Fruit fly (Drosophila melanogaster): ENCODE data around the gene CG14837.

CG14837 gene

DNA sequence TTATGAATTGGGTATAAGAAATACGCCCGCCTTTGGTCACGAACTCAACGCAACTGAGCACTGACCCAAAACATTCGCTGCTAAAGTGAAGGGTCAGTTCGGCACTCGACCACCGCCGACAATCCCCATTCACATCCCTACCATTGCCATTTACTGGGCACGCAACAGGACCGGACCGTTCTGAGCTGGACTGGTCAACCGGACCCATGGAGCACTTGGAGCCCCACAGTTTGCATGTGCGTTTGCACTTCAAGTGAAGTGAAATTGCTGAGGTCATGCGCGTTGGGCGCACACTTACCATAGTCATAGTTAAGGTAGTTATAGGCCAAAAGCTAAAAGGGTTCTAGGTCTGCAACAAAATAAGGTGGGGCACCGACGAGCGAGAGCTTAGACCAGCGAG lies at the start of gene CG14837:
Gene CG14837, minus strand, starts transcription at position 101 of the 400 bp plus-strand sequence.
- TF ChIP-seq CG6808 (GFP tag; optimal IDR thresholded peaks at IDR 0.05) (no peak), dsx (GFP tag; optimal IDR thresholded peaks at IDR 0.05; ENCODE audit: poor library complexity, severe bottlenecking) (no peak), fkh (GFP tag; optimal IDR thresholded peaks at IDR 0.05) (no peak), CG6854 (GFP tag; optimal IDR thresholded peaks at IDR 0.05) (no peak), eg (GFP tag; IDR thresholded peaks at IDR 0.05) (no peak), Eip75B (GFP tag; optimal IDR thresholded peaks at IDR 0.05) (no peak), svp (GFP tag) (no peak), CG10669 (GFP tag; optimal IDR thresholded peaks at IDR 0.05) (no peak), CG11294 (GFP tag; IDR thresholded peaks at IDR 0.05) (no peak), Blimp-1 (GFP tag; optimal IDR thresholded peaks at IDR 0.05) (no peak), Eip78C (GFP tag) (no peak), CG1621 (tag; optimal IDR thresholded peaks at IDR 0.05) (no peak), net (GFP tag; optimal IDR thresholded peaks at IDR 0.05) (no peak), Met (GFP tag; optimal IDR thresholded peaks at IDR 0.05) (no peak), CG6276 (GFP tag; optimal IDR thresholded peaks at IDR 0.05) (no peak), Smox (GFP tag; optimal IDR thresholded peaks at IDR 0.05) (no peak), spab (GFP tag; optimal IDR thresholded peaks at IDR 0.05) (no peak), CG16779 (tag; optimal IDR thresholded peaks at IDR 0.05) (no peak), cyc (GFP tag; optimal IDR thresholded peaks at IDR 0.05) (no peak), CG10631 (GFP tag; optimal IDR thresholded peaks at IDR 0.05) (no peak)

dm6 chr3L:7606336-7607001 lies 46.6 kb upstream of the CG14837 start:
- TF ChIP-seq Hr39 (GFP tag; optimal IDR thresholded peaks at IDR 0.05) (no peak), Gug (GFP tag; IDR thresholded peaks at IDR 0.05) (no peak), CG16779 (tag; optimal IDR thresholded peaks at IDR 0.05) (no peak), CG3032 (tag; optimal IDR thresholded peaks at IDR 0.05) (peak; percentile 41), Lpt (GFP tag; optimal IDR thresholded peaks at IDR 0.05) (no peak), CG1621 (tag; optimal IDR thresholded peaks at IDR 0.05) (peak; percentile 13), fkh (GFP tag; optimal IDR thresholded peaks at IDR 0.05) (no peak), CG6808 (GFP tag; optimal IDR thresholded peaks at IDR 0.05) (peak; percentile 39), ss (GFP tag; optimal IDR thresholded peaks at IDR 0.05) (peak; percentile 43 to 49), CG10631 (GFP tag; optimal IDR thresholded peaks at IDR 0.05) (peak; percentile 5), Smox (GFP tag; optimal IDR thresholded peaks at IDR 0.05) (no peak), CG10669 (GFP tag; optimal IDR thresholded peaks at IDR 0.05) (peak; percentile 36), Sox15 (GFP tag; optimal IDR thresholded peaks at IDR 0.05) (no peak), dac (GFP tag; optimal IDR thresholded peaks at IDR 0.05) (no peak), spab (GFP tag; optimal IDR thresholded peaks at IDR 0.05) (peak; percentile 22), svp (GFP tag) (peak; percentile 50), CG8632 (GFP tag; optimal IDR thresholded peaks at IDR 0.05) (no peak), CG6163 (GFP tag; IDR thresholded peaks at IDR 0.05) (0 out of 3 replicates have a peak, but pooled peaks have one; percentile 5), OdsH (GFP tag; optimal IDR thresholded peaks at IDR 0.05) (no peak), esn (GFP tag; optimal IDR thresholded peaks at IDR 0.05) (no peak), Ets96B (tag; optimal IDR thresholded peaks at IDR 0.05) (peak; percentile 43), Eip75B (GFP tag; optimal IDR thresholded peaks at IDR 0.05) (peak; percentile 3), fd85E (GFP tag; optimal IDR thresholded peaks at IDR 0.05) (no peak), Met (GFP tag; optimal IDR thresholded peaks at IDR 0.05) (no peak), acj6 (GFP tag; optimal IDR thresholded peaks at IDR 0.05) (no peak), Eip78C (GFP tag) (peak; percentile 62), salr (GFP tag; optimal IDR thresholded peaks at IDR 0.05) (no peak), CG32006 (GFP tag; optimal IDR thresholded peaks at IDR 0.05) (no peak), CG6792 (GFP tag; optimal IDR thresholded peaks at IDR 0.05) (no peak), cyc (GFP tag; optimal IDR thresholded peaks at IDR 0.05) (no peak)

dm6 chr3L:7604863-7605262 lies 45.0 kb upstream of the CG14837 start:
- peak; percentile 66 for TF ChIP-seq Eip78C (GFP tag)
- no peak for TF ChIP-seq Sox14 (GFP tag; optimal IDR thresholded peaks at IDR 0.05)
- TF ChIP-seq CG6808 (GFP tag; optimal IDR thresholded peaks at IDR 0.05): no peak
- TF ChIP-seq CG10631 (GFP tag; optimal IDR thresholded peaks at IDR 0.05): no peak
- no peak for TF ChIP-seq CG11294 (GFP tag; IDR thresholded peaks at IDR 0.05)
- no peak for TF ChIP-seq CG6854 (GFP tag; optimal IDR thresholded peaks at IDR 0.05)
- TF ChIP-seq ss (GFP tag; optimal IDR thresholded peaks at IDR 0.05): peak; percentile 8 to 26
- no peak for TF ChIP-seq CG15336 (GFP tag; IDR thresholded peaks at IDR 0.05)
- TF ChIP-seq eg (GFP tag; IDR thresholded peaks at IDR 0.05): peak; percentile 55; the same call in 1 of the 3 replicates
- peak; percentile 5 for TF ChIP-seq OdsH (GFP tag; optimal IDR thresholded peaks at IDR 0.05)
- no peak for TF ChIP-seq achi (GFP tag; optimal IDR thresholded peaks at IDR 0.05)
- peak; percentile 13 for TF ChIP-seq CG3919 (GFP tag; optimal IDR thresholded peaks at IDR 0.05)
- peak; percentile 55 for TF ChIP-seq svp (GFP tag)
- no peak for TF ChIP-seq CG7368 (GFP tag; optimal IDR thresholded peaks at IDR 0.05)
- TF ChIP-seq CG6163 (GFP tag; IDR thresholded peaks at IDR 0.05): peak; percentile 38; the same call in 1 of the 3 replicates
- TF ChIP-seq Eip75B (GFP tag; optimal IDR thresholded peaks at IDR 0.05): no peak
- no peak for TF ChIP-seq net (GFP tag; optimal IDR thresholded peaks at IDR 0.05)

Data from whole organism, prepupa.